Worm (Caenorhabditis elegans): ENCODE data around the gene dop-5.
"Not testable (repeated sequence)": the region's sequence is repeated elsewhere in the genome, so short reads cannot be mapped to it uniquely, and the experiment has no call there.

The dop-5 gene

ce11 chrV:11402610-11403009, 36.6 kb upstream of the dop-5 start, which contains the start of gene nas-19:
Gene nas-19 (minus strand): TSS chrV:11402710.
- TF ChIP-seq die-1 (tag; optimal IDR thresholded peaks at IDR 0.05) (no peak), aptf-3 (GFP tag; IDR thresholded peaks at IDR 0.05) (no peak), ceh-100 (GFP tag; IDR thresholded peaks at IDR 0.05) (no peak), lir-1 (GFP tag; conservative IDR thresholded peaks at IDR 0.05) (no peak), snpc-3.4 (tag; optimal IDR thresholded peaks at IDR 0.05) (no peak), Y56A3A.18 (GFP tag; IDR thresholded peaks at IDR 0.05) (no peak), hmg-20 (GFP tag; IDR thresholded peaks at IDR 0.05) (no peak), F39B2.1 (GFP tag; IDR thresholded peaks at IDR 0.05) (no peak), C17E4.6 (GFP tag; IDR thresholded peaks at IDR 0.05) (no peak), ama-1 (optimal IDR thresholded peaks at IDR 0.05) (no peak), ama-1 (GFP tag; optimal IDR thresholded peaks at IDR 0.05) (no peak), somi-1 (GFP tag; optimal IDR thresholded peaks at IDR 0.05) (no peak), Y79H2A.3 (GFP tag; conservative IDR thresholded peaks at IDR 0.05) (no peak), pbrm-1 (GFP tag; IDR thresholded peaks at IDR 0.05) (no peak), unc-62 (GFP tag; optimal IDR thresholded peaks at IDR 0.05) (no peak), repo-1 (tag; optimal IDR thresholded peaks at IDR 0.05) (no peak), lin-54 (GFP tag; optimal IDR thresholded peaks at IDR 0.05) (no peak), lsl-1 (GFP tag; optimal IDR thresholded peaks at IDR 0.05) (no peak)

DNA sequence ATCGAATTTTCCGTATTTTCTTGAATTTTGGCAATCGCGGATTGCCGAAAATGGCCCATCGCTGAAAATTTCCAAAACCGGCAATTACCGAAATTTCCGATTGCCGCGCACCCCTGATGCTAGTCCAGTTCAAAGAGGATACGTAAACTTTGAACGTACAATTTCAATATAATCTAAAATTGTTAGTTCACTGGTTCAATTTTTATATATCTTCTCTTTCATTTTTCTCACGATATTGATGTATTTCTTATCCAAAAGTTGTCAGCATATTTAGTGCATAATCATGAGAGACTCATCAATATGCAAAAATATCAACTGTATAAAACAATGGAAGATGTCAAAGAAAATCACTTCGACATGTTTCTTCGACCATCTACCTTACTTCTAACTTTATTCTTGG, 32.6 kb upstream of the dop-5 start, which contains the start of gene nas-17:
Gene nas-17, plus strand, starts transcription at position 301 of the 400 bp plus-strand sequence.
- no peak for TF ChIP-seq sptf-2 (GFP tag; optimal IDR thresholded peaks at IDR 0.05)
- no peak for TF ChIP-seq tbx-9 (tag; optimal IDR thresholded peaks at IDR 0.05; ENCODE audit: borderline replicate concordance)
- no peak for TF ChIP-seq hrde-1 (tag; optimal IDR thresholded peaks at IDR 0.05; ENCODE audit: borderline replicate concordance)
- TF ChIP-seq mes-4 (tag; optimal IDR thresholded peaks at IDR 0.05): no peak
- no peak for TF ChIP-seq hlh-26 (GFP tag; conservative IDR thresholded peaks at IDR 0.05)
- no peak for TF ChIP-seq nhr-90 (tag; optimal IDR thresholded peaks at IDR 0.05)
- TF ChIP-seq ama-1 (optimal IDR thresholded peaks at IDR 0.05): no peak
- no peak for TF ChIP-seq ama-1 (GFP tag; optimal IDR thresholded peaks at IDR 0.05)

- TF ChIP-seq ztf-25, egrh-3, ztf-28 (GFP tag; IDR thresholded peaks at IDR 0.05): not testable (repeated sequence)
Measured at ce11 chrV:11396134-11396533, 30.1 kb upstream of the dop-5 start, which contains the start of gene nas-18. Gene nas-18 (plus strand): TSS chrV:11396434.

DNA sequence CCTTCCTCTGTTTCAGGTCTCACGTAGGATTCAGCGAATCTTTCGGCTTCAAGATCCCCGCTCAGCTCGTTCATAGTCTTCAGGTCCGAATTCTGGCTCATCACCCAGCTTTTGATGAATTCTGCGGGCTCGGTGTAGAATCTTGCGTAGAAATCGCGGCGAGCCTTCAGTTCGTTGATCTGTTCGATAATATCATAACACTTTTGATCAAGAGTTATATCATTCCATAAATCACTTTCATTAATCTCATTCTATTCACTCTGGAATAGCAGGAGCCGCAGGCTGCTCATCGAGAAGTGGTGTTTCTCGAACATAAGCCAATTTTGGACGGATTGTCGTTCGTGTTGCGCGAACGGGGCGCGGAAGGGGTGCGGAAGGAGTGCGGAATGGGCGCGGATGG, 29.0 kb upstream of the dop-5 start, which contains the start of gene K03B8.4:
Gene K03B8.4, minus strand, starts transcription at position 101 of the 400 bp plus-strand sequence.
- TF ChIP-seq ztf-18 (tag; optimal IDR thresholded peaks at IDR 0.05); dox-1 (GFP tag; IDR thresholded peaks at IDR 0.05); F10E7.11 (tag; optimal IDR thresholded peaks at IDR 0.05): not testable (repeated sequence)

DNA sequence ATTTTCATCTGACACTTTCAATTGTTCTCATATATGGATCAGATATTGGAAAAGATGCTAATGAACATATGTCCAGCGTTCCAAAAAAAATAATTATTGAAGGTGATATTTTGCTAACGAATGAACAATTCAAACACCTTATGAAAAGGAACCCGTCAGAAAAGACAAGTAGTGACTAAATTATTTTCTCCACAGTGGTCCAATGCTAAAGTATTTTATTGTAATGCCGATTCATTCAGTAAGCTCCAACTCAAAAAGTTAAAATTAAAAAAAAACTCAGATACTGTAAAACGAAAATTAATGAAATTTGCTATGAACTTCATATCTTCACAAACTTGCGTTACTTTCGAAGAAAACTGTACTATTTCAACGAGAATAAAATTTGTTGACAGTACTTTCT, 26.0 kb upstream of the dop-5 start, which contains the start of gene nas-16:
Gene nas-16, plus strand, starts transcription at position 301 of the 400 bp plus-strand sequence.
- TF ChIP-seq nfya-1 (tag; optimal IDR thresholded peaks at IDR 0.05; ENCODE audit: borderline replicate concordance, insufficient read depth) (no peak), Y79H2A.3 (GFP tag; conservative IDR thresholded peaks at IDR 0.05) (no peak), T26A5.8 (tag; optimal IDR thresholded peaks at IDR 0.05) (no peak), T07F8.4 (tag; optimal IDR thresholded peaks at IDR 0.05) (no peak), unc-62 (GFP tag; optimal IDR thresholded peaks at IDR 0.05) (no peak), B0261.1 (tag; optimal IDR thresholded peaks at IDR 0.05) (no peak), mcd-1 (GFP tag; IDR thresholded peaks at IDR 0.05) (no peak), ztf-18 (tag; optimal IDR thresholded peaks at IDR 0.05) (no peak), F23B12.7 (tag; optimal IDR thresholded peaks at IDR 0.05; ENCODE audit: insufficient read depth) (no peak), pha-4 (tag; optimal IDR thresholded peaks at IDR 0.05) (no peak), ets-4 (GFP tag; optimal IDR thresholded peaks at IDR 0.05) (no peak), lsy-27 (tag; optimal IDR thresholded peaks at IDR 0.05; ENCODE audit: borderline replicate concordance, insufficient read depth) (no peak), F55B11.4 (tag; optimal IDR thresholded peaks at IDR 0.05; ENCODE audit: borderline replicate concordance, insufficient read depth) (no peak), mes-4 (tag; optimal IDR thresholded peaks at IDR 0.05) (no peak), aptf-2 (GFP tag; conservative IDR thresholded peaks at IDR 0.05) (no peak), hlh-12 (tag; optimal IDR thresholded peaks at IDR 0.05) (no peak), madf-8 (GFP tag; conservative IDR thresholded peaks at IDR 0.05) (no peak)

Measured in whole organism, young adult.